Fruit fly (Drosophila melanogaster) whole organism, embryonic: ENCODE results near the gene BckdhA.

Source experiments
- CG10209 ChIP-seq: fragments of 200-800 bp; sonication (Bioruptor generic); optimal IDR thresholded peaks from 3 replicates; lab custom pipeline; 2017; ENCODE audit warnings: missing biosample characterization, mild to moderate bottlenecking, missing genetic modification characterization, missing genetic modification reagents
- CG10654 ChIP-seq: fragments of 200-800 bp; sonication (Bioruptor generic); optimal IDR thresholded peaks from 2 replicates; lab custom pipeline; 2016; ENCODE audit warnings: missing biosample characterization, missing genetic modification characterization
- CG11560 ChIP-seq: fragments of 200-800 bp; sonication (Bioruptor generic); IDR thresholded peaks from 3 replicates; pipeline ENCODE4 v1.3.6; 2022; ENCODE audit warnings: missing biosample characterization, missing genetic modification characterization
- CG12299 ChIP-seq: fragments of 200-800 bp; sonication (Bioruptor generic); optimal IDR thresholded peaks from 2 replicates; lab custom pipeline; 2018; ENCODE audit warnings: missing biosample characterization, mild to moderate bottlenecking, missing genetic modification characterization
- CG15269 ChIP-seq: fragments of 200-800 bp; sonication (Bioruptor generic); optimal IDR thresholded peaks from 2 replicates; lab custom pipeline; 2018; ENCODE audit warnings: missing biosample characterization, mild to moderate bottlenecking, missing genetic modification characterization, moderate library complexity
- CG15514 ChIP-seq: fragments of 200-800 bp; sonication (Bioruptor generic); optimal IDR thresholded peaks from 3 replicates; lab custom pipeline; 2017; ENCODE audit warnings: missing biosample characterization, missing genetic modification characterization, mild to moderate bottlenecking, moderate library complexity, missing genetic modification reagents
- CG15696 ChIP-seq: fragments of 200-800 bp; sonication (Bioruptor generic); optimal IDR thresholded peaks from 2 replicates; lab custom pipeline; 2019; ENCODE audit warnings: missing biosample characterization, mild to moderate bottlenecking, missing genetic modification characterization, moderate library complexity
- CG1603 ChIP-seq: fragments of 200-800 bp; sonication (Bioruptor generic); optimal IDR thresholded peaks from 2 replicates; lab custom pipeline; 2019; ENCODE audit warnings: missing biosample characterization, mild to moderate bottlenecking, missing genetic modification characterization, moderate library complexity
- CG17361 ChIP-seq: fragments of 200-800 bp; sonication (Bioruptor generic); IDR thresholded peaks from 3 replicates; pipeline ENCODE4 v1.3.6; 2022; ENCODE audit warnings: missing biosample characterization, missing genetic modification characterization
- CG17568 ChIP-seq: fragments of 200-800 bp; sonication (Bioruptor generic); optimal IDR thresholded peaks from 2 replicates; lab custom pipeline; 2018; ENCODE audit warnings: missing biosample characterization, mild to moderate bottlenecking, missing genetic modification characterization, moderate library complexity
- CG30403 ChIP-seq: fragments of 200-800 bp; sonication (Bioruptor generic); optimal IDR thresholded peaks from 3 replicates; lab custom pipeline; 2016; ENCODE audit warnings: missing biosample characterization, missing genetic modification characterization
- CG4360 ChIP-seq: fragments of 200-800 bp; sonication (Bioruptor generic); IDR thresholded peaks from 2 replicates; pipeline ENCODE4 v1.3.6; 2022; ENCODE audit warnings: missing biosample characterization, missing genetic modification characterization
- CG4404 ChIP-seq: fragments of 200-800 bp; sonication (Bioruptor generic); IDR thresholded peaks from 2 replicates; pipeline ENCODE4 v1.3.6; 2022; ENCODE audit warnings: missing biosample characterization, missing genetic modification characterization
- CG4854 ChIP-seq: fragments of 200-800 bp; sonication (Bioruptor generic); optimal IDR thresholded peaks from 2 replicates; lab custom pipeline; 2016; ENCODE audit warnings: missing biosample characterization, missing genetic modification characterization, inconsistent platforms
- CG5180 ChIP-seq: fragments of 200-800 bp; sonication (Bioruptor generic); optimal IDR thresholded peaks from 3 replicates; lab custom pipeline; 2017; ENCODE audit warnings: missing biosample characterization, missing genetic modification characterization, mild to moderate bottlenecking, moderate library complexity, missing genetic modification reagents
- CG6272 ChIP-seq: fragments of 200-800 bp; sonication (Bioruptor generic); IDR thresholded peaks from 2 replicates; pipeline ENCODE4 v1.3.6; 2022; ENCODE audit warnings: missing biosample characterization, missing genetic modification characterization
- CG9797 ChIP-seq: fragments of 200-800 bp; sonication (Bioruptor generic); optimal IDR thresholded peaks from 3 replicates; lab custom pipeline; 2018; ENCODE audit warnings: missing biosample characterization, mild to moderate bottlenecking, missing genetic modification characterization
- CTCF ChIP-seq: fragments of 200-800 bp; sonication (Bioruptor generic); optimal IDR thresholded peaks from 2 replicates; lab custom pipeline; 2017; ENCODE audit warnings: missing biosample characterization, mild to moderate bottlenecking, missing genetic modification characterization, moderate library complexity
- CrebB ChIP-seq: fragments of 200-800 bp; sonication (Bioruptor generic); optimal IDR thresholded peaks from 3 replicates; lab custom pipeline; 2018; ENCODE audit warnings: missing biosample characterization, mild to moderate bottlenecking, missing genetic modification characterization
- Dll ChIP-seq: fragments of 200-800 bp; sonication (Bioruptor generic); IDR thresholded peaks from 4 replicates; pipeline ENCODE4 v1.3.6; 2022; ENCODE audit warnings: missing biosample characterization, missing genetic modification characterization; ENCODE audit not compliant: partially characterized antibody
- ERR ChIP-seq: fragments of 200-800 bp; sonication (Bioruptor generic); optimal IDR thresholded peaks from 2 replicates; lab custom pipeline; 2016; ENCODE audit warnings: missing biosample characterization, missing genetic modification characterization
- Fer1 ChIP-seq: fragments of 200-800 bp; sonication (Bioruptor generic); optimal IDR thresholded peaks from 2 replicates; lab custom pipeline; 2017; ENCODE audit warnings: missing biosample characterization, mild to moderate bottlenecking, missing genetic modification characterization
- Fer3 ChIP-seq: fragments of 200-800 bp; sonication (Bioruptor generic); optimal IDR thresholded peaks from 2 replicates; lab custom pipeline; 2018; ENCODE audit warnings: missing biosample characterization, mild to moderate bottlenecking, missing genetic modification characterization, moderate library complexity
- HmgD ChIP-seq: fragments of 200-800 bp; sonication (Bioruptor generic); optimal IDR thresholded peaks from 3 replicates; lab custom pipeline; 2016; ENCODE audit warnings: missing biosample characterization, missing genetic modification characterization
- Hmr ChIP-seq: fragments of 200-800 bp; sonication (Bioruptor generic); optimal IDR thresholded peaks from 3 replicates; lab custom pipeline; 2017; ENCODE audit warnings: mild to moderate bottlenecking, missing biosample characterization, missing genetic modification reagents, missing genetic modification characterization
- Med ChIP-seq: fragments of 200-800 bp; sonication (Bioruptor generic); peaks from one replicate; lab custom pipeline; 2016; ENCODE audit warnings: missing biosample characterization, missing genetic modification characterization, mild to moderate bottlenecking, inconsistent platforms, moderate library complexity
- PHDP ChIP-seq: fragments of 200-800 bp; sonication (Bioruptor generic); optimal IDR thresholded peaks from 3 replicates; lab custom pipeline; 2018; ENCODE audit warnings: missing biosample characterization, mild to moderate bottlenecking, missing genetic modification characterization, moderate library complexity
- Sin3A ChIP-seq: fragments of >200 bp; optimal IDR thresholded peaks from 2 replicates; lab custom pipeline; 2018
- Taf1 ChIP-seq: fragments of 200-800 bp; sonication (Bioruptor generic); IDR thresholded peaks from 2 replicates; pipeline ENCODE4 v1.3.6; 2022; ENCODE audit warnings: missing biosample characterization, missing genetic modification characterization
- Usf ChIP-seq: fragments of 200-800 bp; sonication (Bioruptor generic); optimal IDR thresholded peaks from 2 replicates; lab custom pipeline; 2017; ENCODE audit warnings: missing genotype, missing biosample characterization, missing genetic modification characterization
- YL-1 ChIP-seq: fragments of 200-800 bp; sonication (Bioruptor generic); optimal IDR thresholded peaks from 3 replicates; lab custom pipeline; 2017; ENCODE audit warnings: missing biosample characterization, mild to moderate bottlenecking, missing genetic modification characterization
- az2 ChIP-seq: fragments of 200-800 bp; sonication (Bioruptor generic); optimal IDR thresholded peaks from 3 replicates; lab custom pipeline; 2016; ENCODE audit warnings: missing biosample characterization, missing genetic modification characterization
- crp ChIP-seq, 2 experiments: fragments of 200-800 bp; sonication (Bioruptor generic); optimal IDR thresholded peaks; 2 replicates in 1 of 2; 3 replicates in 1 of 2; lab custom pipeline; 2017; ENCODE audit warnings: missing biosample characterization in 2 of 2, missing genetic modification characterization in 2 of 2, mild to moderate bottlenecking in 1 of 2, moderate library complexity in 1 of 2
- dm ChIP-seq: fragments of 200-800 bp; sonication (Bioruptor generic); optimal IDR thresholded peaks from 3 replicates; lab custom pipeline; 2016; ENCODE audit warnings: missing biosample characterization, missing genetic modification characterization
- exex ChIP-seq: fragments of 200-800 bp; sonication (Bioruptor generic); optimal IDR thresholded peaks from 4 replicates; lab custom pipeline; 2018; ENCODE audit warnings: missing biosample characterization, mild to moderate bottlenecking, missing genetic modification characterization, moderate library complexity
- fd64A ChIP-seq: fragments of 200-800 bp; sonication (Bioruptor generic); optimal IDR thresholded peaks from 3 replicates; lab custom pipeline; 2018; ENCODE audit warnings: missing biosample characterization, mild to moderate bottlenecking, missing genetic modification characterization
- fd96Cb ChIP-seq: fragments of 200-800 bp; sonication (Bioruptor generic); optimal IDR thresholded peaks from 2 replicates; lab custom pipeline; 2018; ENCODE audit warnings: missing biosample characterization, mild to moderate bottlenecking, missing genetic modification characterization, moderate library complexity
- gro ChIP-seq: fragments of 200-800 bp; sonication (Bioruptor generic); optimal IDR thresholded peaks from 2 replicates; lab custom pipeline; 2016; ENCODE audit warnings: missing biosample characterization, missing genetic modification characterization
- gt ChIP-seq: fragments of 200-800 bp; sonication (Bioruptor generic); IDR thresholded peaks from 2 replicates; pipeline ENCODE4 v1.3.6; 2022; ENCODE audit warnings: missing biosample characterization, missing genetic modification characterization
- jumu ChIP-seq: fragments of 200-800 bp; sonication (Bioruptor generic); optimal IDR thresholded peaks from 3 replicates; lab custom pipeline; 2016; ENCODE audit warnings: missing biosample characterization, missing genetic modification characterization
- kay ChIP-seq: fragments of 200-800 bp; sonication (Bioruptor generic); optimal IDR thresholded peaks from 2 replicates; lab custom pipeline; 2016; ENCODE audit warnings: missing biosample characterization, missing genetic modification characterization
- lola ChIP-seq, 3 experiments: fragments of >200 bp in 2 of 3; fragments of 200-800 bp in 1 of 3; sonication (Bioruptor generic) in 1 of 3; optimal IDR thresholded peaks; 2 replicates each; lab custom pipeline; 2017 to 2019; ENCODE audit warnings: missing biosample characterization in 3 of 3, missing genetic modification characterization in 3 of 3, mild to moderate bottlenecking in 1 of 3, moderate library complexity in 1 of 3
- maf-S ChIP-seq: fragments of 200-800 bp; sonication (Bioruptor generic); optimal IDR thresholded peaks from 2 replicates; lab custom pipeline; 2016; ENCODE audit warnings: missing biosample characterization, missing genetic modification characterization
- nom ChIP-seq: fragments of 200-800 bp; sonication (Bioruptor generic); optimal IDR thresholded peaks from 2 replicates; lab custom pipeline; 2017; ENCODE audit warnings: missing biosample characterization, missing genetic modification characterization, mild to moderate bottlenecking, moderate library complexity, missing genetic modification reagents
- p53 ChIP-seq: fragments of 200-800 bp; sonication (Bioruptor generic); optimal IDR thresholded peaks from 2 replicates; lab custom pipeline; 2016; ENCODE audit warnings: missing biosample characterization, missing genetic modification characterization
- psq ChIP-seq: fragments of 200-800 bp; sonication (Bioruptor generic); optimal IDR thresholded peaks from 2 replicates; lab custom pipeline; 2017; ENCODE audit warnings: missing biosample characterization, missing genetic modification characterization
- slp2 ChIP-seq: fragments of 200-800 bp; sonication (Bioruptor generic); optimal IDR thresholded peaks from 2 replicates; lab custom pipeline; 2016; ENCODE audit warnings: missing biosample characterization, missing genetic modification characterization
- tio ChIP-seq: fragments of 200-800 bp; sonication (Bioruptor generic); optimal IDR thresholded peaks from 2 replicates; lab custom pipeline; 2017; ENCODE audit warnings: missing biosample characterization, missing genetic modification characterization, inconsistent platforms
- zfh1 ChIP-seq: fragments of 200-800 bp; sonication (Bioruptor generic); IDR thresholded peaks from 3 replicates; pipeline ENCODE4 v1.3.6; 2022; ENCODE audit warnings: missing biosample characterization, missing genetic modification characterization
- zfh2 ChIP-seq: fragments of 200-800 bp; sonication (Bioruptor generic); optimal IDR thresholded peaks from 2 replicates; lab custom pipeline; 2016; ENCODE audit warnings: missing biosample characterization, missing genetic modification characterization

BckdhA gene

DNA sequence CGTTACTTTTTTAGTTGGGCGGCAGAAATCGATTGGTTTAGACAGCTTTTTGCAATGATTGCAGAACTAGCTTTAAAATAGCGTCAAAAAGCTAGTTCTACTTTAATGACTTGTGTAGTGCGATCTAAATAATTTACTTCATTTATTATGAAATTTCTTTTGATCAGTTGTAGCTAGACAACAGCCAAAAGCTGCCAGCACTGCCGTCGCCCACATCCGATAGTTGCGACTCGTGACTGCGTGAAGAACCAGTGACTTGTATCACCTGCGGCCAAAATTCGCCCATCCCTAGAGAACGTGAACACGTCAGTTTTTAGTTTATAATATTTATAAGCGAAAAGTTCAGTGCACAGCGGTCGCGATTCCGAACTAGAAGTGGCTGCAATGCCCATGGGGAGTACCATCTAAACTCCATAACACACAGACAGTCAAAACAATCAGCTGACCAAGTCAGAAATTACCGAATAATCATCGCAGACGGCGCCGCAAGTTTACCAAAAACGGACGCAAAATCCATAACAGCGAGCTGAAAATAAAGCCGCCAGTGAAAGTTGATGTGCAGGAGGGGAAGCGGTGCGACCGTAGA lies 31.2 kb downstream of the BckdhA start, which contains the start of gene P58IPK:
Gene P58IPK, plus strand, starts transcription at position 280 of the 586 bp plus-strand sequence.
- TF ChIP-seq CG12299 (tag; lab: Kevin White, UChicago) (peak; percentile 26), CG15514 (GFP tag; lab: Kevin White, UChicago) (peak; percentile 98), tio (GFP tag; lab: Kevin White, UChicago) (no peak), CG5180 (GFP tag; lab: Kevin White, UChicago) (no peak), CrebB (tag; lab: Kevin White, UChicago) (peak; percentile 42), YL-1 (GFP tag; lab: Kevin White, UChicago) (peak; percentile 73), Fer1 (peak; percentile 41), zfh2 (GFP tag; lab: Kevin White, UChicago) (peak; percentile 80), CG4404 (GFP tag; lab: Robert Waterston, UW) (peak; percentile 50; the same call in 1 of the 2 replicates), HmgD (GFP tag; lab: Kevin White, UChicago) (peak; percentile 62), jumu (GFP tag; lab: Kevin White, UChicago) (peak; percentile 76), CG17568 (GFP tag; lab: Kevin White, UChicago) (no peak), Taf1 (GFP tag; lab: Robert Waterston, UW) (peak; percentile 13; the same call in 1 of the 2 replicates), CG9797 (GFP tag; lab: Kevin White, UChicago) (peak; percentile 49), Dll (GFP tag; lab: Robert Waterston, UW) (peak; percentile 94), Fer3 (tag; lab: Kevin White, UChicago) (peak; percentile 45), Usf (GFP tag; lab: Kevin White, UChicago) (peak; percentile 17), Med (peak; percentile 97), p53 (GFP tag; lab: Kevin White, UChicago) (peak; percentile 60), CG6272 (peak; percentile 80), zfh1 (GFP tag; lab: Robert Waterston, UW) (peak; percentile 75; the same call in 2 of the 3 replicates), CG4360 (no peak), ERR (GFP tag; lab: Kevin White, UChicago) (peak; percentile 61), gt (GFP tag; lab: Robert Waterston, UW) (no peak), fd64A (GFP tag; lab: Kevin White, UChicago) (no peak), fd96Cb (tag; lab: Kevin White, UChicago) (peak; percentile 9), kay (GFP tag; lab: Kevin White, UChicago) (peak; percentile 70), gro (GFP tag; lab: Kevin White, UChicago) (peak; percentile 82), CG15269 (tag; lab: Kevin White, UChicago) (peak; percentile 48), CG10209 (GFP tag; lab: Kevin White, UChicago) (peak; percentile 32), Sin3A (lab: Kevin White, UChicago) (peak; percentile 82), slp2 (GFP tag; lab: Kevin White, UChicago) (peak; percentile 52), psq (no peak), CG4854 (peak; percentile 33), CTCF (GFP tag; lab: Kevin White, UChicago) (no peak), lola (GFP tag; optimal IDR thresholded peaks at IDR 0.05; lab: Kevin White, UChicago) (peak in 1 of 3 experiments; percentile 46), exex (tag; lab: Kevin White, UChicago) (peak; percentile 24), CG30403 (GFP tag; lab: Kevin White, UChicago) (peak; percentile 80), CG10654 (GFP tag; lab: Kevin White, UChicago) (peak; percentile 23), CG11560 (tag; lab: Robert Waterston, UW) (peak; percentile 8; the same call in 1 of the 3 replicates), maf-S (GFP tag; lab: Kevin White, UChicago) (peak; percentile 67), crp (GFP tag; optimal IDR thresholded peaks at IDR 0.05; lab: Kevin White, UChicago) (peak in 1 of 2 experiments; percentile 52), CG1603 (tag; lab: Kevin White, UChicago) (peak; percentile 80), nom (GFP tag; lab: Kevin White, UChicago) (peak; percentile 2), Hmr (peak; percentile 60), dm (GFP tag; lab: Kevin White, UChicago) (peak; percentile 68), CG17361 (GFP tag; lab: Robert Waterston, UW) (peak; percentile 75), PHDP (tag; lab: Kevin White, UChicago) (peak; percentile 36), CG15696 (tag; lab: Kevin White, UChicago) (peak; percentile 32), az2 (GFP tag; lab: Kevin White, UChicago) (peak; percentile 64)
